Worm (Caenorhabditis elegans) whole organism, L4 larva: ENCODE results near the gene ugt-15.

Experiments
- F49E8.2 ChIP-seq: sonication (generic microtip); optimal IDR thresholded peaks from 2 replicates; lab custom pipeline; 2016; ENCODE audit warnings: missing compliant biosample characterization, mild to moderate bottlenecking, missing genetic modification characterization, borderline replicate concordance
- ZK337.2 ChIP-seq: fragments of 200-800 bp; sonication (Bioruptor generic); IDR thresholded peaks from 2 replicates; pipeline ENCODE4 v1.3.6; 2022; ENCODE audit warnings: missing genetic modification reagents, missing genetic modification characterization, missing compliant biosample characterization
- aly-2 ChIP-seq: sonication (generic microtip); optimal IDR thresholded peaks from 2 replicates; lab custom pipeline; 2018; ENCODE audit warnings: missing biosample characterization, missing genetic modification characterization
- arid-1 ChIP-seq: fragments of 200-800 bp; sonication (Bioruptor generic); conservative IDR thresholded peaks from 2 replicates; pipeline ENCODE4 v1.3.6; 2022; ENCODE audit warnings: missing genetic modification reagents, missing genetic modification characterization, missing compliant biosample characterization
- attf-4 ChIP-seq: sonication (generic microtip); optimal IDR thresholded peaks from 3 replicates; lab custom pipeline; 2017; ENCODE audit warnings: missing biosample characterization, missing genetic modification characterization
- lin-39 ChIP-seq: fragments of 150-350 bp; optimal IDR thresholded peaks from 2 replicates; lab custom pipeline; 2014; ENCODE audit warnings: missing biosample characterization, missing genetic modification reagents, missing genetic modification characterization
- mxl-2 ChIP-seq: fragments of 200-800 bp; sonication (Bioruptor generic); conservative IDR thresholded peaks from 2 replicates; pipeline ENCODE4 v1.3.6; 2022; ENCODE audit warnings: missing genetic modification reagents, missing genetic modification characterization, missing compliant biosample characterization
- nhr-102 ChIP-seq: sonication (generic microtip); optimal IDR thresholded peaks from 2 replicates; lab custom pipeline; 2016; ENCODE audit warnings: mild to moderate bottlenecking, missing genetic modification characterization, moderate library complexity, missing compliant biosample characterization
- nhr-11 ChIP-seq: fragments of 150-350 bp; optimal IDR thresholded peaks from 2 replicates; lab custom pipeline; 2014; ENCODE audit warnings: missing biosample characterization, missing genetic modification characterization
- nhr-237 ChIP-seq: sonication (generic microtip); optimal IDR thresholded peaks from 2 replicates; lab custom pipeline; 2017; ENCODE audit warnings: missing biosample characterization, missing genetic modification characterization
- nhr-28 ChIP-seq: fragments of 150-350 bp; optimal IDR thresholded peaks from 2 replicates; lab custom pipeline; 2014; ENCODE audit warnings: missing biosample characterization, missing genetic modification characterization
- ztf-11 ChIP-seq: fragments of 150-350 bp; optimal IDR thresholded peaks from 2 replicates; lab custom pipeline; 2014; ENCODE audit warnings: missing biosample characterization, missing genetic modification characterization

DNA sequence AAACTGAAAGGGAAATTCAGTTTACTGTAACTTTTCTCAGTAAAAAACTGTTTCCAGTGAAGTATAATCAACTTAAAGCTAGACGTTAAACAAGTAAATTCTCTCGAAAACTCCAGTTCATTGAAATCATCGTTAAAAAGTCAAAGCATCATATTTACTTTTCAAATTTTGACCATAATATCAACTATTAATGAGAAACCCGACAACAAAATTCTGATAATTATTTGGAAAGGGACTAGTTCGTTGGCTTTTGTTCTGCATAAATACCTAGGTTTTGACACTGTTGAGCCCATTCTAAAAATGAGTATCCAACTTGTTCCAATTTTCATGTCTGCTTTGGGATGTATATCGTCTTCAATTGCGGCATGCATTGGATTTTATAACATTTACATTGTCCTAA, 21.1 kb upstream of the ugt-15 start, which contains the start of gene ZC443.7:
- TF ChIP-seq nhr-102, result no peak
- TF ChIP-seq attf-4 (tag; lab: Kevin White, UChicago), result no peak
- TF ChIP-seq arid-1 (GFP tag; lab: Robert Waterston, UW), result no peak
- TF ChIP-seq mxl-2 (GFP tag; lab: Robert Waterston, UW), result no peak
- no peak for TF ChIP-seq aly-2 (tag; lab: Kevin White, UChicago)
- TF ChIP-seq nhr-28 (tag; lab: Kevin White, UChicago), result no peak
- TF ChIP-seq F49E8.2, result no peak
- TF ChIP-seq ztf-11 (tag; lab: Kevin White, UChicago), result no peak
- TF ChIP-seq ZK337.2, result no peak
- TF ChIP-seq nhr-11 (tag; lab: Kevin White, UChicago), result no peak
- TF ChIP-seq lin-39 (tag; lab: Kevin White, UChicago), result no peak
- no peak for TF ChIP-seq nhr-237
